Fruit fly (Drosophila melanogaster) whole organism, wandering third instar larva: ENCODE results near the gene CG3587.

ENCODE experiments used
- Abd-B ChIP-seq: fragments of >200 bp; optimal IDR thresholded peaks from 2 replicates; lab custom pipeline; 2017; ENCODE audit warnings: missing biosample characterization, missing genetic modification characterization
- CG32264 ChIP-seq: fragments of 200-800 bp; sonication (Bioruptor generic); optimal IDR thresholded peaks from 2 replicates; lab custom pipeline; 2016; ENCODE audit warnings: missing biosample characterization, missing genetic modification characterization
- CG9705 ChIP-seq: fragments of 200-800 bp; sonication (Bioruptor generic); optimal IDR thresholded peaks from 2 replicates; lab custom pipeline; 2018; ENCODE audit warnings: missing biosample characterization, mild to moderate bottlenecking, missing genetic modification characterization
- CrebA ChIP-seq: fragments of 200-800 bp; sonication (Bioruptor generic); optimal IDR thresholded peaks from 2 replicates; lab custom pipeline; 2016; ENCODE audit warnings: missing biosample characterization, mild to moderate bottlenecking, missing genetic modification characterization, borderline replicate concordance
- Dfd ChIP-seq: fragments of >200 bp; optimal IDR thresholded peaks from 2 replicates; lab custom pipeline; 2017; ENCODE audit warnings: missing biosample characterization, missing genetic modification characterization
- Dif ChIP-seq: fragments of 200-275, 200-300 bp; sonication (Bioruptor generic); optimal IDR thresholded peaks from 2 replicates; lab custom pipeline; 2018; ENCODE audit warnings: missing biosample characterization, missing genetic modification characterization; ENCODE audit not compliant: partially characterized antibody
- GATAd ChIP-seq: sonication (Bioruptor generic); optimal IDR thresholded peaks from 2 replicates; lab custom pipeline; 2016; ENCODE audit warnings: missing biosample characterization, missing genetic modification characterization
- HLH106 ChIP-seq: fragments of 200-800 bp; optimal IDR thresholded peaks from 3 replicates; lab custom pipeline; 2019; ENCODE audit warnings: missing biosample characterization, mild to moderate bottlenecking, missing genetic modification characterization, moderate library complexity
- Hnf4 ChIP-seq: fragments of 200-800 bp; sonication (Bioruptor generic); optimal IDR thresholded peaks from 2 replicates; lab custom pipeline; 2016; ENCODE audit warnings: missing biosample characterization, mild to moderate bottlenecking, missing genetic modification characterization
- Hr78 ChIP-seq: fragments of >200 bp; optimal IDR thresholded peaks from 2 replicates; lab custom pipeline; 2017; ENCODE audit warnings: missing biosample characterization, missing genetic modification characterization
- Hr83 ChIP-seq: fragments of 200-300 bp; sonication (Bioruptor generic); optimal IDR thresholded peaks from 2 replicates; lab custom pipeline; 2016; ENCODE audit warnings: missing biosample characterization, mild to moderate bottlenecking, missing genetic modification characterization, moderate library complexity; ENCODE audit not compliant: poor library complexity, severe bottlenecking
- Jra ChIP-seq: sonication (Bioruptor generic); optimal IDR thresholded peaks from 2 replicates; lab custom pipeline; 2016; ENCODE audit warnings: missing biosample characterization, missing genetic modification characterization
- Mio ChIP-seq: sonication (Bioruptor generic); optimal IDR thresholded peaks from 2 replicates; lab custom pipeline; 2016; ENCODE audit warnings: missing biosample characterization, missing genetic modification characterization
- Myc ChIP-seq: fragments of >200 bp; optimal IDR thresholded peaks from 2 replicates; lab custom pipeline; 2017
- N ChIP-seq: fragments of >200 bp; optimal IDR thresholded peaks from 2 replicates; lab custom pipeline; 2018; ENCODE audit warnings: missing biosample characterization, missing external identifiers, missing genetic modification characterization
- OdsH ChIP-seq: fragments of 200-800 bp; sonication (Bioruptor generic); optimal IDR thresholded peaks from 2 replicates; lab custom pipeline; 2016; ENCODE audit warnings: missing biosample characterization, mild to moderate bottlenecking, missing genetic modification characterization
- Rel ChIP-seq, 2 experiments: fragments of 200-800 bp; sonication (Bioruptor generic) in 1 of 2; optimal IDR thresholded peaks; 2 replicates in 1 of 2; 3 replicates in 1 of 2; lab custom pipeline; 2016 to 2019; ENCODE audit warnings: mild to moderate bottlenecking in 2 of 2, missing biosample characterization in 2 of 2, missing genetic modification characterization in 2 of 2, moderate library complexity in 1 of 2
- Sp1 ChIP-seq: fragments of 200-800 bp; sonication (Bioruptor generic); optimal IDR thresholded peaks from 3 replicates; lab custom pipeline; 2019; ENCODE audit warnings: missing biosample characterization, mild to moderate bottlenecking, missing genetic modification characterization, moderate library complexity
- Vsx2 ChIP-seq: fragments of 200-300, 225-300 bp; sonication (Bioruptor generic); optimal IDR thresholded peaks from 2 replicates; lab custom pipeline; 2018; ENCODE audit warnings: missing biosample characterization, missing genetic modification characterization; ENCODE audit not compliant: partially characterized antibody
- br ChIP-seq: fragments of 200-800 bp; sonication (Bioruptor generic); optimal IDR thresholded peaks from 2 replicates; lab custom pipeline; 2016; ENCODE audit warnings: missing biosample characterization, missing genetic modification characterization
- brk ChIP-seq: fragments of 200-800 bp; sonication (Bioruptor generic); optimal IDR thresholded peaks from 2 replicates; lab custom pipeline; 2016; ENCODE audit warnings: missing biosample characterization, mild to moderate bottlenecking, missing genetic modification characterization
- dl ChIP-seq, 2 experiments: fragments of 175-275, 200-275 bp in 1 of 2; fragments of 200-275 bp in 1 of 2; sonication (Bioruptor generic); optimal IDR thresholded peaks; lab custom pipeline; 2018; ENCODE audit warnings: mild to moderate bottlenecking in 2 of 2, missing biosample characterization in 2 of 2, missing genetic modification characterization in 2 of 2, moderate library complexity in 2 of 2; ENCODE audit not compliant: partially characterized antibody in 2 of 2, insufficient read depth in 1 of 2
- dmrt93B ChIP-seq: fragments of 200-800 bp; sonication (Bioruptor generic); optimal IDR thresholded peaks from 2 replicates; lab custom pipeline; 2018; ENCODE audit warnings: missing biosample characterization, mild to moderate bottlenecking, missing genetic modification characterization
- dsf ChIP-seq: sonication (Bioruptor generic); optimal IDR thresholded peaks from 2 replicates; lab custom pipeline; 2016; ENCODE audit warnings: missing biosample characterization, missing genetic modification characterization, borderline replicate concordance
- ey ChIP-seq: fragments of 200-800 bp; sonication (Bioruptor generic); optimal IDR thresholded peaks from 2 replicates; lab custom pipeline; 2016; ENCODE audit warnings: missing biosample characterization, missing genetic modification characterization
- foxo ChIP-seq, 2 experiments: fragments of 200-800 bp; sonication (Bioruptor generic); optimal IDR thresholded peaks; 2 replicates in 1 of 2; 3 replicates in 1 of 2; lab custom pipeline; 2016 to 2017; ENCODE audit warnings: missing biosample characterization in 2 of 2, missing genetic modification characterization in 2 of 2
- fru ChIP-seq: fragments of 200-800 bp; sonication (Bioruptor generic); optimal IDR thresholded peaks from 3 replicates; lab custom pipeline; 2016; ENCODE audit warnings: missing biosample characterization, mild to moderate bottlenecking, missing genetic modification characterization
- h ChIP-seq: fragments of 200-800 bp; sonication (Bioruptor generic); optimal IDR thresholded peaks from 3 replicates; lab custom pipeline; 2016; ENCODE audit warnings: missing biosample characterization, mild to moderate bottlenecking, missing genetic modification characterization
- jim ChIP-seq: fragments of 175-275, 200-325 bp; sonication (Bioruptor generic); optimal IDR thresholded peaks from 2 replicates; lab custom pipeline; 2016; ENCODE audit warnings: missing biosample characterization, mild to moderate bottlenecking, missing genetic modification characterization
- lola ChIP-seq: fragments of >200 bp; optimal IDR thresholded peaks from 2 replicates; lab custom pipeline; 2017; ENCODE audit warnings: missing biosample characterization, missing genetic modification characterization
- pan ChIP-seq: fragments of >200 bp; optimal IDR thresholded peaks from 2 replicates; lab custom pipeline; 2017
- psq ChIP-seq: fragments of 200-800 bp; sonication (Bioruptor generic); optimal IDR thresholded peaks from 3 replicates; lab custom pipeline; 2017; ENCODE audit warnings: missing biosample characterization, mild to moderate bottlenecking, missing genetic modification characterization, moderate library complexity
- rgr ChIP-seq: fragments of 200-800 bp; sonication (Bioruptor generic); optimal IDR thresholded peaks from 3 replicates; lab custom pipeline; 2016; ENCODE audit warnings: missing biosample characterization, mild to moderate bottlenecking, missing genetic modification characterization
- sage ChIP-seq: fragments of 200-800 bp; sonication (Bioruptor generic); optimal IDR thresholded peaks from 2 replicates; lab custom pipeline; 2016; ENCODE audit warnings: missing biosample characterization, mild to moderate bottlenecking, missing genetic modification characterization
- sv ChIP-seq: fragments of 200-800 bp; sonication (Bioruptor generic); optimal IDR thresholded peaks from 3 replicates; lab custom pipeline; 2016; ENCODE audit warnings: missing biosample characterization, missing genetic modification characterization
- tai ChIP-seq: sonication (Bioruptor generic); optimal IDR thresholded peaks from 2 replicates; lab custom pipeline; 2016; ENCODE audit warnings: missing biosample characterization, missing genetic modification characterization
- usp ChIP-seq: fragments of >200 bp; optimal IDR thresholded peaks from 2 replicates; lab custom pipeline; 2017; ENCODE audit warnings: missing biosample characterization, missing genetic modification characterization
- woc ChIP-seq: sonication (Bioruptor generic); optimal IDR thresholded peaks from 2 replicates; lab custom pipeline; 2016; ENCODE audit warnings: missing biosample characterization, mild to moderate bottlenecking, missing genetic modification characterization

CG3587 gene

DNA sequence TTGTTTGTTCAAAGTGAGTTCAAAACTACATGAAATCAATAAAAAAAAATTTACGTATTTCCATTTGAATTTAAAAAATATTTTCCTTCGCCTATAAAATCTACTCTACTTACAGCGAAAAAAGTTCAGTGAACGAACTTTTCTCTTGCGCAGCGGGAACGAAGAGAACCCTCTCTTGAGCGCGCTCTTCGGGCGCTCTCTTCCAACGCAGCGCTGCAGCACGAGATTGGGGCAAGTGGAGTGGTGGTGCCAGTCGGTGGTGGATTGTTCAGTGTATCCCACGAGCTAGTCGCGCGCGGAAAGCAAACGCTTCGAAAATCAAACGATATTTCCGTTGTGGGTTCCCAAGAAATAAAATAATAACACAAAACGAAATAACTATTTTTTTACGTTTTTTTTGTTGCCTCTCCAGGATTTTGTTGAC is 1.6 kb downstream of the CG3587 start, which contains the start of gene Hr4 (continued):
- TF ChIP-seq usp (GFP tag; lab: Kevin White, UChicago) (no peak), N (GFP tag; lab: Kevin White, UChicago) (no peak), dl (GFP tag; optimal IDR thresholded peaks at IDR 0.05; lab: Kevin White, UChicago; ENCODE audit: insufficient read depth in 1 of 2, partially characterized antibody in 2 of 2) (peak; percentile 79)

DNA sequence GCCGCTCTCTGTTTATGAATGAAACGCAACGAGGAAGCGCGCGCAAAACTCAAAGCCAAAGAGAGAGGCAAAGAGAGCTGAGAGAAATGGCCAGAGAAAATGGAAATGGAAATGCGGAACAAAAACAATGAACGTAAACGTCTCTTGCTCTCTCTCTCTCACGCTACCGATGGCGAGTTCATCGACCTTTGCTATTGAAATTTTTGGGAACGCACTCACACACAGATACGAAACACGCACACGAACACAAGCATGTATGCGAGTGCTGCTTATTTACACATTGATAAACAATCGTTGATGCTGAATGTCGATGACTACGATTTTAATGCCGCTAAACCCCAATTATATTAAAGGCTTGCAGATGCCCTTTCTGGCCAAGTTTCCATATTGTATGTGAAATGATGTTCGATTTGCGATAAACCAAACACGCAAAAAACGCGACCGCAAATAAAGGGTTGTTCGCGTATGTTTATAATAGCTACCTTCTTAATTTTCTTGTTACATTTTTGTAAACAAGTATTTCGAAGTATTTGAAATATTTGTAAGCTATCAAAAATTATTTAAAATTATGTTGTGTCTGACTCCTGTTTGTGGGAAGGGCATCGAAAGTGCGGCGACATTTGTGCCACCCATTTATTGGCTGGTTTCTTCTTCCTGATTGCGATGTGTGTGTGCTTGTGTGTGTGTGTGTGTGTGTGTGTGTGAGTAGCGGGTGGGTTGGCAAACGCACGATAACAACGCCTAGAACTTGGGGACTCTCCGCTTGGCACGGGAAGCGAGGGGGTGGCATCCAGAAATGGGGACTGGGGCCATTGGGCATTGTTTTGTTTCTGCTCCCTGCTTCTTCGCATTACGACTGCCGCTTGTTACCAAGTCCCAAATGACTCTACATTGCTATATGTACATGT is 3.5 kb downstream of the CG3587 start:
- TF ChIP-seq HLH106 (tag; lab: Kevin White, UChicago) (peak; percentile 80), pan (lab: Kevin White, UChicago) (no peak), dsf (GFP tag; lab: Kevin White, UChicago) (no peak), OdsH (GFP tag; lab: Kevin White, UChicago) (peak; percentile 75), fru (GFP tag; lab: Kevin White, UChicago) (peak; percentile 81), ey (peak; percentile 80), woc (GFP tag; lab: Kevin White, UChicago) (peak; percentile 82), Myc (lab: Kevin White, UChicago) (no peak), Hr78 (GFP tag; lab: Kevin White, UChicago) (no peak), GATAd (no peak), br (GFP tag; lab: Kevin White, UChicago) (peak; percentile 84), CrebA (GFP tag; lab: Kevin White, UChicago) (no peak), psq (GFP tag; lab: Kevin White, UChicago) (peak; percentile 64), dl (GFP tag; optimal IDR thresholded peaks at IDR 0.05; lab: Kevin White, UChicago; ENCODE audit: insufficient read depth in 1 of 2, partially characterized antibody in 2 of 2) (peak; percentile 43 to 76), usp (GFP tag; lab: Kevin White, UChicago) (no peak), N (GFP tag; lab: Kevin White, UChicago) (no peak), Abd-B (GFP tag; lab: Kevin White, UChicago) (no peak), foxo (GFP tag; optimal IDR thresholded peaks at IDR 0.05; lab: Kevin White, UChicago) (peak in 1 of 2 experiments; percentile 72), lola (GFP tag; lab: Kevin White, UChicago) (no peak), Rel (GFP tag; optimal IDR thresholded peaks at IDR 0.05; lab: Kevin White, UChicago) (peak; percentile 29), Rel (tag; optimal IDR thresholded peaks at IDR 0.05; lab: Kevin White, UChicago) (peak; percentile 59), h (GFP tag; lab: Kevin White, UChicago) (peak; percentile 85), Vsx2 (no peak), brk (peak; percentile 21), sv (GFP tag; lab: Kevin White, UChicago) (peak; percentile 76), Hnf4 (GFP tag; lab: Kevin White, UChicago) (peak; percentile 47), jim (GFP tag; lab: Kevin White, UChicago) (no peak), CG9705 (GFP tag; lab: Kevin White, UChicago) (peak; percentile 41), Jra (GFP tag; lab: Kevin White, UChicago) (peak; percentile 54), Dif (peak; percentile 65), sage (GFP tag; lab: Kevin White, UChicago) (peak; percentile 7), Sp1 (GFP tag; lab: Kevin White, UChicago) (peak; percentile 79), Hr83 (no peak), CG32264 (GFP tag; lab: Kevin White, UChicago) (peak; percentile 33), dmrt93B (GFP tag; lab: Kevin White, UChicago) (peak; percentile 74), tai (GFP tag; lab: Kevin White, UChicago) (peak; percentile 37), Dfd (peak; percentile 92), Mio (GFP tag; lab: Kevin White, UChicago) (no peak), rgr (peak; percentile 67)
